Fruit fly (Drosophila melanogaster): ENCODE measurements around the gene CG42237.
A peak's percentile ranks its signal among the peaks of the same experiment; 100 is the strongest.

Gene CG42237

DNA sequence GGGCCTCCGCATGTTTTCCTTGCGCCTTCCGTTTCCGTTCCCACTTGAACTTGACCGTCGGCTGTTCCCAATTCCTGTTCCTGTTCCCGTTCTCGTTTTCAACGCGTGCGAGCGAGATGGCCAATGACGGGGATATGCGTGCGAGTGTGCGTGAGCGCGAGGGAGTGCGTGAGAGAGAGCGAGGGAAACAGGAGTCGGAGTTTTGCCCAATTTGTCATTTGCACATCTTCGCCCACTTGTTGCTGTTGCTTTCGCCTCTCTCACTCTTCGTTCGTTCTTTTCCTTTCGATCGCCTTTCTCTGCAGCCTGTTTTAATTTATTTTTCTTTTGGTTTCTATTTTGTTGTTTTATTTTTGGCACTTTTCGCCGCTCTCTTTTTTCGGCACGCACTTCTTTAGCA lies 3.1 kb upstream of the CG42237 start:
- TF ChIP-seq CG8478 (optimal IDR thresholded peaks at IDR 0.05) = no peak
- TF ChIP-seq CTCF (optimal IDR thresholded peaks at IDR 0.05) = no peak

DNA sequence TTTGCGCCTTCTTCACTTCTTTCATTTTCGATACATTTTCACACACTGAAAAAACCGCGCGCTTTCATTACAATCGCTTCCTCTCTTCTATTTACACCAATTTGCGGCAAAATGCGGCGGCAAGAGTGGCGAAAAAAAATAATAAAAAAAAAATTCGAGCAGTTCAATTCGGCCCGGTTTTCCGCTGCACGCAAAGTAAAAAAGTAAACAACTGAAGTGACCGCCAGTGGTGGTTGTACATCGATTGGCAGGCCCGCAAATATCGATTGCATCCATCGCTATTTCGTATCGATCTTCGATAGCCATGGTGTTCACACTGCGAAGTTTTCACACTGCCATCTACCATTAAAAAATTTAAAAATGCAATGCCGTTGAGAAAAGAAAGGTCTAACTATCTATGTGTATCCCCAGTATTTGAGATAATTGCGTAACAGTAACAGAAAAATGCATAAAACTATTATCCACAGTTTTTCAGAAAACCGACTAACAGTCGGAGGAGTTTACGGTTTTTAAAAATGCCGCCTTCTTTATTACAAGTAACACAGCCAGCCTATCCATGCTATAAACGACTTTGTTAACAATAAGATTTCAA lies 2.6 kb upstream of the CG42237 start, which contains the start of gene Chpf:
Gene Chpf (minus strand): TSS at position 225 of the 592 bp plus-strand sequence.
- TF ChIP-seq CTCF (optimal IDR thresholded peaks at IDR 0.05) (no peak), CG8478 (optimal IDR thresholded peaks at IDR 0.05) (no peak)

DNA sequence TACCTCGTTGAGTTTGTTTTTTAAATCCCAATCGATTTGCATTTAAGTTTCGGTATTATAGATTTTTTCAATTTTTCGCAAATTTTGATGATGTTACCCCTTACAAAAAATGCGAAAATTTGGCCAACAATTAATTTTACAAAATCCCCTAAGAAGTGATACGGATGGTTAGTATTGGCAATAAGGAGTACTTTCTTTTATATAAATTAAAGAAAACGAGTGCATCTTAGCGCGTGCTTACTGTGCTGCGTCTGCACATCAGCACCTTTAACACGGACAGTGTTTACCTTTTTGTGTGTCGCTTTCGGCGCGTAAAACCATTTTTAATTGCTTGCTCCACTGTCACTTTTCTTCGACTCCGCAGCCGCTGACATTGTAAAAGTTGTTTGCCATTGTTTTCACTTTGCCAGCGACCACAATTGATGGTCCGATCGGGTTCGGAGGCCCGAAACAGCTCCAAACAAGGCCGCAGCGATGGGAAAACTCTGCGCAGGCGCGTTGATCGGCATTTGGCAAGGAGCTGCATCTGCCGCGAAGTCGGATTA lies 996 bp upstream of the CG42237 start:
- no peak for TF ChIP-seq CG8478 (optimal IDR thresholded peaks at IDR 0.05)
- TF ChIP-seq CTCF (optimal IDR thresholded peaks at IDR 0.05) = no peak

DNA sequence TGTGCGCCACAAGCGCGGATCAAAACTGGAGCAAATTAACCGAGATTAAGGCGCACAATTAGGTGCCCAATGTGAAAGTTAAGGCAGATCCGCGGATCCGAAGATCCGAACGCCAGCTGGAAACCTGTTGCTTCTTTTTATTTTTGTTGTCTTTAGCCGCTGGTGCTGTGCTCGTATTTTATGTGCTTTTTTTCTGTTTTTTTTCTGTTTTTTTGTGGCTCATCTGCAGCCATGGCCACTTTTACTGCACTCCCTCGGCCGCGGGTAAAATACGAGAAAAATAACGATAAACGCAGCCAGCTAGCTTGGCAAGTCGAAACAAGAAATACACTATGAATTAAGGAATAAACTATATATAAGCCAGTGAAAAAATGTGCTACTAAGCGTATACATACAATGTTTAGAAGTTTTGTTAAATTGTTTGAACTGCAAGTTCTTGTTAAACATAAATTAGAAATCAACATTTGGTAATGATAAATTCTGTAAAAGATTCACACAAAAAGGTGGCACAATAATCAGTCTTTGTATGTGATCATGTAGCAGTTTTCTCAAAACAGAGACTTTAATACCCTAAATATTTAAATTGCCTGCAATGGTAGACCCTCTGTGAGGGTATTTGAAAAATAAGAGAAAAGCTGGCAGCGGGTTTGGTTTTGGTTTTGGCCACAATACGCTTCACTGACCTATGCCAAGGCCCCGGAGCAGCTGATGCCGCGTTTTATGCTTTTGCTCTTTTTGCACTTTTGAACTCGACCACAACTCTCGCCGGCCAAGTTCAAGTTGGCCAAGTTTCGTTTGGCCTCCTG lies 1.7 kb downstream of the CG42237 start:
- TF ChIP-seq CG8478 (optimal IDR thresholded peaks at IDR 0.05) (no peak), CTCF (optimal IDR thresholded peaks at IDR 0.05) (no peak)

DNA sequence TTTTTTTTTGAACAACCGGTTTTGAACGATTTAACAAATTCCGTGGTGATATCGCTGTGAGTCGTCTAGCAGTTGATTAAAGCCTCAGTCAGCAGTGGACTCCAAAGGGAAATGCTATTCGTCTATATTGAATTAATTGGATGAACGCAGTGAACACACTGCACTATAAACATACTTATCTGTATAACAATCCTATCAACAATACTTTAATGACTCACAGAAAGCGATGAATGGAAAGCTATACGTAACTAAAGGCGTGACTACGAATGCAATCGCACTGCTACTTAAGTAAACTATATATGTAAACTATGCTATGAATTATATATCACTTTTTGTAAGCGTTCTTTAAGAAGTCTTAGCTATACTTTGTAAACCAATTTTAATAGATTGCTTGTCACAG lies 10.6 kb downstream of the CG42237 start:
- TF ChIP-seq CG8478 (optimal IDR thresholded peaks at IDR 0.05) (no peak), CTCF (optimal IDR thresholded peaks at IDR 0.05) (no peak)

DNA sequence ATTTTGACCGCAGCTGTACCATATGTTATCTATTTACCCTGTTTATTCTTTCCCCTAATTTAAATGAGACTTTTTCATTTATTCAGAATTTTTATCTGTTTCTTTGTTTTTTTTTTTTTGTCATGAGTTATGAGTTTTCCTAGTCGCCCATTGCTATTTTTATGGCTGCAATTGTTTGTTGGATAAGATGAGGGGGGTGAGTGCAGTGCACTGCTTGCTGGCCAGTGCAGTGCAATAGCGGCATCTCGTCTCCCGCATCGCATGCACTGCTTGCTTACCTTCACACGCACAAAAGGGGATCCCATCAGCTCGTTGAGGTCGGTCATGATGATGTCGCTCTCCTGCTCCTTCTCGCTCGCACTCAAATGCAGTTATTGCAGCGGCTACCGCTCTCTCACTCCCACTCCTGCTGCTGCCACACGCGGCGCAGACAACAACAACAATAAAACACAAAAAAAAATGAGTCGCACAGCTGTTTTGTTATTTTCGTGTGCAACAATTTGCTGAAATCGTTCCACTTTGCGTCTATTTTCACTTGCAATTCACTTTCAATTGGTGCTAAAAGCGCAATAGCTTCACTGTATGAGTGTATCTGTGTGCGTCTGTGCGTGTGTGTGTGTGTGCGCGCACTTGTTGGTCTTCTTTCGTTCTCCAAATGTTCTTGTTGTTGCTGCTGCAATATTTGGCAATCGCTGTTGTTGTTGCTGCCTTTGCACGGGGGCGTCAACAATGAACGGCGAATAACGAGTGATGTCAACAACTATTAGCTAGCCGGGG lies 13.2 kb downstream of the CG42237 start:
- TF ChIP-seq CG8478 (optimal IDR thresholded peaks at IDR 0.05) = no peak
- TF ChIP-seq CTCF (optimal IDR thresholded peaks at IDR 0.05) = no peak

DNA sequence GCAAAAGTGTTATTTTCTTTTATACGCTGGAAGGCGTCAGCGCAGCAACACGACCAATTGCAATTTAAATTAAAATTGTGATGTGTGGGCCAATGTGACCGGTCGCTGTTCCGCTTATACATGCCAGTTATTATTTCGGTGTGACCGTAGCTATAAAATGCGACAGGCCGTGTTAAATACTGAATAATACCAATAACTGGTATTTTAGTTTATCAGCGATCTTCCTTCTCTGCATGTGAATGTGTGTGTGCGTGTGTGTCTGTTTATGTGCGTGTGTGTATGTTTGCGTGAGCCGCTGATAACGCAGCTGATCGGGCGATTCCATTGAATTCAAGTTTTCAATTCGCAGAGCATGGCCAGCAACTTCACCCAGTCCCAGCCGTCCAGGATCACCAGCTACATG lies 13.8 kb downstream of the CG42237 start, which contains the start of the genes CG32638, CG15717 and MFS10:
Gene CG32638 (minus strand): TSS at position 45 of the 403 bp plus-strand sequence.
Gene CG15717 (plus strand): TSS at position 203 of the 403 bp plus-strand sequence.
Gene MFS10 (plus strand): TSS at position 269 of the 403 bp plus-strand sequence.
- TF ChIP-seq CTCF (optimal IDR thresholded peaks at IDR 0.05) (peak in 1 of 2 experiments; percentile 12), CG8478 (optimal IDR thresholded peaks at IDR 0.05) (no peak)

DNA sequence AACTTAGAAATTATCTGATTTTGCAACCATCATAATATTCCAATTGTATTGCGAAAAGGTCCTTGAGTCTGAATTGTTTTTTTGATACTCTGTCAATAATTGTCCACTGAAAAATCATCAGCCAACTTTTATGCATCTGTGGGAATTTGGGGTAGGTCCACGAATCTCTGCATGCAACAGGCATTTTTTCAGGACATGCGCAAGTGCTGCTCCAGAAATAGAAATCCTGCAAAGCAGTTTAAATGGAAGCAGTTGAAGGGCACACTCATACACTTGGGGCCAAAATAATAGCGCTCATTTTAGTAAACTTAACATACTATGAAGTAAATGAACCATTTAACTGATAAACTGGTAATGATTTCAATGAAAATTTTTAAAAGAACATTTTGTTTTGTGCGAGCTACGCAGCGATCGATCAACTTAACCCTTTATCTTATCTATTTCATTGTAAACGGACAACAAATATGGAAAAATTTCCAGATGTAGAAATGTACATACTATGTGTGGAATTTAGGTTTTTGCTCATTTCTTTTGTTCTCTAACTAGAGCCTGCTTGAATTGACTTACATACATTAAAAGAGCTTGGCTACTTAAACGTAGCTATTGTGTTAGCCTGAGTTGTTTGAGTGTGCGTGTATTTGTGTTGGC lies 15.4 kb downstream of the CG42237 start:
- TF ChIP-seq CTCF (optimal IDR thresholded peaks at IDR 0.05) (no peak), CG8478 (optimal IDR thresholded peaks at IDR 0.05) (no peak)

DNA sequence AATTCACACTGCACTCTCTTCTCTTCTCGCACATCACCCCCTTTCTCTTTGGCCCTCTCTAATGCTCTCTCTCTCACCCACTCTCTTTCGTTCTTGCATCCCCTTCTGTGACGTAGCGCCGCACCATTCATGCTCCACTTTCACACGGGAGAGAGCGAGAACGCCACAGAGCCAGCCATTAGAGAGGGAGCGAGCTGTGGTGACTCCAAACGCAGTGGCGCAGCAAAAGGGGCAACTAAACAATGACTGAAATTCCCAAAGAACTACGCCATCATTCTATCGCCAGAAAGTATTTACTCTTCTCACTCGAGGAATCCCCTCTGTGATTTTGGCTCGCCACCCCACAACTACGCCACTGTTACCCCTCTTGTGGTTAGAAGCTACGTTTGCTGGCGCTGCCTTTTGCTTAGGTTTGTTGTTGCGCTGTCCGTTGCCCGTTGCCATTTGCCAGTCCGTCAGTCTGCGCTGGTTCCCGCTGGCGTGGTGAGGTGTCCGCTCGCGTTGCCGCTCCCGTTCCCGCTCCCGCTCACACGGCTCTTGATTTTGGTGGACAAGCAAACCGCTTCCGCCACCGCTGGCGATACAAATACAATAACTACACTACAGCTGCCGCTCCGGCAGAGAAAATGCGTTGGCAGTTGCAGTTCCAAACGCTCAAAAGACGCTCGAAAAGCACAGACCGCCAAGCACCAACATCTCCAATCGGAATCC lies 16.3 kb downstream of the CG42237 start:
- no peak for TF ChIP-seq CTCF (optimal IDR thresholded peaks at IDR 0.05)
- no peak for TF ChIP-seq CG8478 (optimal IDR thresholded peaks at IDR 0.05)

DNA sequence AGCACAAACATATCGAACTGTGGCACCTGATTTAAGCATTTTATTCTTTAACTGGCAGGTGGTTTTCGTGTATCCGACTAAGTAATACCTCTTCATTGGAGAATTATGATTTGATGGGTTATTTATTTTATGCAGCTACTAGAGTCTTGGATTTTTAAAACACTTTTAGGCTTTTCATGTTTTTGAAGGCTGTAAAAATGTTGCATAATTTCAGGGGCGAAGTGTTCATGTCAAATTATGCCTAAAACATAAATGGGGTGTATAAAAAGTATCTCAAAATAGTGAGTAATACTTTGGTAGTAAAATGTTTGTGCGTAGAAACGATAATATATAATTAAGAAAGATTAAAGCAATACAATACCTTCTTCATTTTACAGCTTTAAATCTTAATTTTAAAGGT lies 19.9 kb downstream of the CG42237 start:
- no peak for TF ChIP-seq CG8478 (optimal IDR thresholded peaks at IDR 0.05)
- TF ChIP-seq CTCF (optimal IDR thresholded peaks at IDR 0.05) = peak in 1 of 2 experiments; percentile 6

DNA sequence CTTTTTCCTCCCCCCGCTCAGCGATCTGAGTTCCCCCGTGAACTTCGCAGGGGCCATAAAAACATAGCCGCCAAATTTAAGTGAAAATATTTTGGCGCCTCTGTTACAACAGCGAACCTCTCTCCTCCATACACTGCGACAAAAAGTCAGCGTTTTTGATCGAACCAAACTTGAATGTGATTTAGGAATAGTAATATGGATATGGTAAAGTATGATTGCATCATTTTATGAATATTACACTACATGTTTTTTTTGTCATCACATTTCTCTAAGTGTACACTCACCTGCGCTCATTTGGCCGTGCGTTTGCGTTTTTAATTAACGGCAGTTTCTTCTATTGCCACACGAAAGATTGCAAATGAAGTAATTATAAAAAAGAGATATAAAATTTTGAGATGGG lies 20.8 kb downstream of the CG42237 start:
- TF ChIP-seq CTCF (optimal IDR thresholded peaks at IDR 0.05) (no peak), CG8478 (optimal IDR thresholded peaks at IDR 0.05) (no peak)

DNA sequence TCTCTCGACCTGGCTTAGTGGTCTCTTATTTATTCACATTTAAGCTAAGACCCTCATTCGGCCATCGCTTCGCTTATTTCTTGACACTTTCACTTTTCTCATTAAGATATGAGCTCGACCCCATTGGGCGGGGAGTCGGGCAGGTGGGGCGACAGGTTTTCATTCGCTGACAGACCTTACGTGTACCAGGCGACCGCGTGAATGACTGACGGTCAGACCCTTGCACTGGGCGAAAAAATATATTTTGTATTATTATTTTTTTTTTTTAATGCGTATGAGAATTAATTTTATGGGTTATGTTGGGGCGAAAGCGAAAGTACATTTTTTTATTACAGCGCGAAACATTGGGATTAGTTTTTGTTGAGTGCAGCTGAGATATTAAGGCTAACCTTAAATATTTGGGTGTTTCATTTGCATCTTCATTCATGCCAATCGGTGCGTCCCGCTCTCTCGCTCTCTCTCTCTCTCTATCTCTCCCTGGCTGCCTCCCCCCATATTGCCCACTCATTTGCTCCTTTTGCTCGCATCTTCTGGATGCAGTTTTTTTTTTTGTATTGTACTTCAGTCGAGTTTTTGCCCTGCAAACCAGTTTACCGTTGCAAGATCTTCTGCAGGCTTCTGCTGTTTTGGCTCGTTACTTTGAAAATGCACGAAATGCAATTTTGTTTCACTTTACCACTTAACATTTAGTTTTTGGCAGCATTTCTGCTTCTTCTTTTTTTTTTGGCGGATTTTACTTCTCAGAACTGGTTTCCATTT lies 22.2 kb downstream of the CG42237 start:
- TF ChIP-seq CG8478 (optimal IDR thresholded peaks at IDR 0.05) (no peak), CTCF (optimal IDR thresholded peaks at IDR 0.05) (no peak)

DNA sequence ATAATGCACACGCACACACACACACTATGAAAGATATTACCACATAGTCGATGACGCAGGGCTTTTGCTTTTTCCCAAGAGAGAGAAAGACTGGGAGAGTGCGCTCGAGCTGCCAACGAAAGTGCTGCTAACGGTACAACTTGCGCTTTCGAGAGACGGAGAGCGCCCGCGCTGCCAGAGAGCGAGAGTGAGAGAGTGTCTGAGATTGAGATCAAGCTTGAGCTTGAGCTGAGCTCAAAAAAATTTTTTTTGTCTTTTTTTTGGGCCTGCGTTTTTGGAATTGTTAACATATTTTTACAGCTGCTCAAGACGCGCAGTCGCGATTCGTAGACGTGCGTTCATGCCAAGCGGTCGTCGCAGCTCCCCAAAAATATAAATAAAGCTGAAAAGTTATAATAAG lies 24.0 kb downstream of the CG42237 start, which contains the start of gene CG32645:
Gene CG32645 (plus strand): TSS at position 313 of the 400 bp plus-strand sequence.
- TF ChIP-seq CTCF (optimal IDR thresholded peaks at IDR 0.05) (no peak), CG8478 (optimal IDR thresholded peaks at IDR 0.05) (no peak)
